Fruit fly (Drosophila melanogaster) whole organism, embryonic: ENCODE results near the gene RpL24.

ENCODE experiments used
- CG11723 ChIP-seq: fragments of 200-800 bp; sonication (Bioruptor generic); optimal IDR thresholded peaks from 2 replicates; lab custom pipeline; 2017; ENCODE audit warnings: missing biosample characterization, mild to moderate bottlenecking, missing genetic modification characterization
- CG12104 ChIP-seq: fragments of 200-800 bp; sonication (Bioruptor generic); optimal IDR thresholded peaks from 3 replicates; lab custom pipeline; 2016; ENCODE audit warnings: missing biosample characterization, missing genetic modification characterization
- CG12769 ChIP-seq: fragments of 200-800 bp; sonication (Bioruptor generic); optimal IDR thresholded peaks from 2 replicates; lab custom pipeline; 2019; ENCODE audit warnings: missing biosample characterization, mild to moderate bottlenecking, missing genetic modification characterization, moderate library complexity
- CG14860 ChIP-seq: fragments of 200-800 bp; sonication (Bioruptor generic); IDR thresholded peaks from 3 replicates; pipeline ENCODE4 v1.3.6; 2022; ENCODE audit warnings: missing biosample characterization, missing genetic modification characterization; ENCODE audit not compliant: partially characterized antibody
- CG15479 ChIP-seq: fragments of 200-800 bp; sonication (Bioruptor generic); optimal IDR thresholded peaks from 3 replicates; lab custom pipeline; 2019; ENCODE audit warnings: missing biosample characterization, mild to moderate bottlenecking, missing genetic modification characterization, moderate library complexity
- CG15514 ChIP-seq: fragments of 200-800 bp; sonication (Bioruptor generic); optimal IDR thresholded peaks from 3 replicates; lab custom pipeline; 2017; ENCODE audit warnings: missing biosample characterization, missing genetic modification characterization, mild to moderate bottlenecking, moderate library complexity, missing genetic modification reagents
- CG17612 ChIP-seq: fragments of 200-800 bp; sonication (Bioruptor generic); IDR thresholded peaks from 2 replicates; pipeline ENCODE4 v1.3.6; 2022; ENCODE audit warnings: missing biosample characterization, missing genetic modification characterization
- CG2678 ChIP-seq: fragments of 200-800 bp; sonication (Bioruptor generic); optimal IDR thresholded peaks from 3 replicates; lab custom pipeline; 2019; ENCODE audit warnings: missing biosample characterization, mild to moderate bottlenecking, missing genetic modification characterization, moderate library complexity
- CG30403 ChIP-seq: fragments of 200-800 bp; sonication (Bioruptor generic); optimal IDR thresholded peaks from 3 replicates; lab custom pipeline; 2016; ENCODE audit warnings: missing biosample characterization, missing genetic modification characterization
- CG3065 ChIP-seq: fragments of 200-800 bp; sonication (Bioruptor generic); optimal IDR thresholded peaks from 2 replicates; lab custom pipeline; 2016; ENCODE audit warnings: missing biosample characterization, missing genetic modification characterization
- CG3281 ChIP-seq: fragments of 200-800 bp; sonication (Bioruptor generic); optimal IDR thresholded peaks from 3 replicates; lab custom pipeline; 2017; ENCODE audit warnings: missing biosample characterization, mild to moderate bottlenecking, missing genetic modification characterization
- CG3847 ChIP-seq: fragments of 200-800 bp; sonication (Bioruptor generic); IDR thresholded peaks from 2 replicates; pipeline ENCODE4 v1.3.6; 2022; ENCODE audit warnings: missing biosample characterization, missing genetic modification characterization
- CG9876 ChIP-seq: fragments of 200-800 bp; sonication (Bioruptor generic); optimal IDR thresholded peaks from 2 replicates; lab custom pipeline; 2016; ENCODE audit warnings: missing biosample characterization, missing genetic modification characterization
- D19B ChIP-seq: fragments of 200-800 bp; sonication (Bioruptor generic); optimal IDR thresholded peaks from 2 replicates; lab custom pipeline; 2017; ENCODE audit warnings: missing biosample characterization, mild to moderate bottlenecking, missing genetic modification characterization
- Dbx ChIP-seq: fragments of 200-800 bp; sonication (Bioruptor generic); IDR thresholded peaks from 3 replicates; pipeline ENCODE4 v1.3.6; 2022; ENCODE audit warnings: missing biosample characterization, missing genetic modification characterization
- Deaf1 ChIP-seq: fragments of 200-800 bp; optimal IDR thresholded peaks from 3 replicates; lab custom pipeline; 2019; ENCODE audit warnings: missing biosample characterization, mild to moderate bottlenecking, missing genetic modification characterization, moderate library complexity
- Drgx ChIP-seq: fragments of 200-800 bp; sonication (Bioruptor generic); IDR thresholded peaks from 2 replicates; pipeline ENCODE4 v1.3.6; 2022; ENCODE audit warnings: missing biosample characterization, missing genetic modification characterization
- Gug ChIP-seq: fragments of 200-800 bp; sonication (Bioruptor generic); IDR thresholded peaks from 4 replicates; pipeline ENCODE4 v1.3.6; 2022; ENCODE audit warnings: missing biosample characterization, missing genetic modification characterization
- HLH3B ChIP-seq: fragments of 200-800 bp; sonication (Bioruptor generic); IDR thresholded peaks from 2 replicates; pipeline ENCODE4 v1.3.6; 2022; ENCODE audit warnings: missing biosample characterization, missing genetic modification characterization
- HLH54F ChIP-seq: fragments of 200-800 bp; sonication (Bioruptor generic); optimal IDR thresholded peaks from 3 replicates; lab custom pipeline; 2016; ENCODE audit warnings: missing biosample characterization, missing genetic modification characterization
- Hsf ChIP-seq: fragments of 200-800 bp; sonication (Bioruptor generic); optimal IDR thresholded peaks from 3 replicates; lab custom pipeline; 2016; ENCODE audit warnings: missing biosample characterization, missing genetic modification characterization
- NK7.1 ChIP-seq: fragments of 200-800 bp; sonication (Bioruptor generic); optimal IDR thresholded peaks from 3 replicates; lab custom pipeline; 2016; ENCODE audit warnings: missing biosample characterization, missing genetic modification characterization
- Xrp1 ChIP-seq: fragments of 200-800 bp; sonication (Bioruptor generic); IDR thresholded peaks from 2 replicates; pipeline ENCODE4 v1.3.6; 2022; ENCODE audit warnings: missing biosample characterization, missing genetic modification characterization
- al ChIP-seq: fragments of 200-800 bp; sonication (Bioruptor generic); IDR thresholded peaks from 2 replicates; pipeline ENCODE4 v1.3.6; 2022; ENCODE audit warnings: missing biosample characterization, missing genetic modification characterization
- aop ChIP-seq: fragments of 200-800 bp; sonication (Bioruptor generic); IDR thresholded peaks from 2 replicates; pipeline ENCODE4 v1.3.6; 2022; ENCODE audit warnings: missing biosample characterization, missing genetic modification characterization
- ci ChIP-seq: fragments of 200-800 bp; sonication (Bioruptor generic); IDR thresholded peaks from 3 replicates; pipeline ENCODE4 v1.3.6; 2022; ENCODE audit warnings: missing biosample characterization, missing genetic modification characterization
- dmrt11E ChIP-seq: fragments of 200-800 bp; sonication (Bioruptor generic); optimal IDR thresholded peaks from 3 replicates; lab custom pipeline; 2018; ENCODE audit warnings: missing biosample characterization, mild to moderate bottlenecking, missing genetic modification characterization, moderate library complexity
- dmrt99B ChIP-seq: fragments of 200-800 bp; sonication (Bioruptor generic); optimal IDR thresholded peaks from 2 replicates; lab custom pipeline; 2018; ENCODE audit warnings: missing biosample characterization, mild to moderate bottlenecking, missing genetic modification characterization, moderate library complexity
- fd96Cb ChIP-seq: fragments of 200-800 bp; sonication (Bioruptor generic); optimal IDR thresholded peaks from 2 replicates; lab custom pipeline; 2018; ENCODE audit warnings: missing biosample characterization, mild to moderate bottlenecking, missing genetic modification characterization, moderate library complexity
- gem ChIP-seq: fragments of 200-800 bp; sonication (Bioruptor generic); optimal IDR thresholded peaks from 2 replicates; lab custom pipeline; 2019; ENCODE audit warnings: missing biosample characterization, mild to moderate bottlenecking, missing genetic modification characterization, moderate library complexity
- gfzf ChIP-seq: fragments of 200-800 bp; sonication (Bioruptor generic); optimal IDR thresholded peaks from 2 replicates; lab custom pipeline; 2016; ENCODE audit warnings: missing biosample characterization, mild to moderate bottlenecking, missing genetic modification characterization, moderate library complexity
- gro ChIP-seq: fragments of 200-800 bp; sonication (Bioruptor generic); optimal IDR thresholded peaks from 2 replicates; lab custom pipeline; 2016; ENCODE audit warnings: missing biosample characterization, missing genetic modification characterization
- hkb ChIP-seq, 2 experiments: fragments of 200-800 bp in 1 of 2; fragments of >200 bp in 1 of 2; sonication (Bioruptor generic) in 1 of 2; IDR thresholded peaks in 1 of 2; optimal IDR thresholded peaks in 1 of 2; 2 replicates each; pipeline versions ENCODE4 v1.3.6 to Lab custom; 2017 to 2022; ENCODE audit warnings: missing biosample characterization in 1 of 2, missing genetic modification characterization in 1 of 2
- lbe ChIP-seq: fragments of 200-800 bp; sonication (Bioruptor generic); optimal IDR thresholded peaks from 2 replicates; lab custom pipeline; 2016; ENCODE audit warnings: missing biosample characterization, mild to moderate bottlenecking, missing genetic modification characterization
- lov ChIP-seq, 2 experiments: fragments of 200-800 bp in 1 of 2; fragments of >200 bp in 1 of 2; sonication (Bioruptor generic) in 1 of 2; IDR thresholded peaks in 1 of 2; optimal IDR thresholded peaks in 1 of 2; 2 replicates in 1 of 2; 3 replicates in 1 of 2; pipeline versions ENCODE4 v1.3.6 to Lab custom; 2017 to 2022; ENCODE audit warnings: missing biosample characterization in 1 of 2, missing genetic modification characterization in 1 of 2
- mirr ChIP-seq: fragments of 200-800 bp; sonication (Bioruptor generic); optimal IDR thresholded peaks from 3 replicates; lab custom pipeline; 2018; ENCODE audit warnings: missing biosample characterization, mild to moderate bottlenecking, missing genetic modification characterization
- nmo ChIP-seq: fragments of 200-800 bp; sonication (Bioruptor generic); optimal IDR thresholded peaks from 2 replicates; lab custom pipeline; 2018; ENCODE audit warnings: missing biosample characterization, mild to moderate bottlenecking, missing genetic modification characterization, moderate library complexity
- pho ChIP-seq: fragments of 200-800 bp; sonication (Bioruptor generic); optimal IDR thresholded peaks from 2 replicates; lab custom pipeline; 2016; ENCODE audit warnings: missing biosample characterization, missing genetic modification characterization
- rib ChIP-seq: fragments of 200-800 bp; sonication (Bioruptor generic); IDR thresholded peaks from 2 replicates; pipeline ENCODE4 v1.3.6; 2022; ENCODE audit warnings: missing biosample characterization, missing genetic modification characterization
- sens ChIP-seq: fragments of 200-800 bp; sonication (Bioruptor generic); peaks from one replicate; lab custom pipeline; 2016; ENCODE audit warnings: missing biosample characterization, missing genetic modification characterization
- sqz ChIP-seq: fragments of 200-800 bp; sonication (Bioruptor generic); optimal IDR thresholded peaks from 3 replicates; lab custom pipeline; 2018; ENCODE audit warnings: missing biosample characterization, mild to moderate bottlenecking, missing genetic modification characterization
- trem ChIP-seq: fragments of 200-800 bp; optimal IDR thresholded peaks from 3 replicates; lab custom pipeline; 2019; ENCODE audit warnings: missing biosample characterization, mild to moderate bottlenecking, missing genetic modification characterization, moderate library complexity
- zfh2 ChIP-seq: fragments of 200-800 bp; sonication (Bioruptor generic); optimal IDR thresholded peaks from 2 replicates; lab custom pipeline; 2016; ENCODE audit warnings: missing biosample characterization, missing genetic modification characterization

RpL24 gene

DNA sequence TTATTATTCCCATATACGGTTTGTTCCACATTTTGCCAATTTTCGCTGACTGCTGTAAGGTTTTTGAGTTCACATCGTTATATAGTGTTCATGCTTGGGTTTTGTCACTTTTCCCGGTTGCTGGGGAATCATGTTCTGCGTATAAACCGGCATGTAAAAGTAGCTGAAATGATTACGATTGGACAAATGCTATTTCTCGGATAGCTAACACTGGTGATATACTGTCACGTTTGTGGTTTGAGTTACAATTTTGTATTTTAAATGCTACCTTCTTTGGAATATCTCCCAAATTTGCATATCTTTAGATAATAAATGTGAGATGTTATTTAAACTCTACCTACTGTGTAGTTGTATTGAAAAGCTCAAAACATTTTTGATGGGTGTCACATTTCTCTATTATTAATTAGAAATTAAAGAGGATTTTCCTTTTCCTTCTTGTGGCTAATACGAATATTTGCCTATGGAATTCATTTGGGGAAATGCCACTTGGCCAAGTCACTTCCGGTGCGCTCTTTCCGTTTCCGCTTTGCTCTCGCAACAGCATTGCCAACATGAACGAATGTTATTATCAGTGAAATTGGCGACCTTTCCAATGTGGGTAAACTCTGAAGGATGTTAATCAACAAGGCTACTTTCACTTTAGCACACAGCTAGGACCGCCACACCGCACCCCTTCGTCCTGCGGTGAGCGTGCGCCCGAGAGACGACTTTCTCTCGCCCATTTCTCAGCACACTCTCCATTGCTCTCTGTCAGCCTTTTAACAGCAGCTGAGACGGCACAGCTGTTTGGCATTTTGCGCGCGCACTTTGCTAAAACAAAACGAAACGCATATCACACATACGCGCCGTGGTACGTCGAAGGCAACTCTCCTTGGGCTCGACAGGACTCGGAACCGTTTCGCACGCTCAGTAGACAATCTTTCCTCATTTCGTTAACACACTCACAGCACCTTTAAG is 19.9 kb upstream of the RpL24 start, which contains the start of the genes CG16956, CG42784 and CG43850 (continued):
- TF ChIP-seq sens (GFP tag; lab: Kevin White, UChicago), result peak; percentile 82
- no peak for TF ChIP-seq CG12769 (tag; lab: Kevin White, UChicago)
- no peak for TF ChIP-seq fd96Cb (tag; lab: Kevin White, UChicago)
- TF ChIP-seq sqz (GFP tag; lab: Kevin White, UChicago), result peak; percentile 26
- peak; percentile 42 for TF ChIP-seq CG11723 (GFP tag; lab: Kevin White, UChicago)
- TF ChIP-seq HLH3B (GFP tag; lab: Robert Waterston, UW), result no peak; the same call in 1 of the 2 replicates
- TF ChIP-seq NK7.1 (GFP tag; lab: Kevin White, UChicago), result no peak
- no peak for TF ChIP-seq Gug (GFP tag; lab: Robert Waterston, UW)
- no peak for TF ChIP-seq lov (optimal IDR thresholded peaks at IDR 0.05; lab: Kevin White, UChicago)
- peak; percentile 53; the same call in 1 of the 3 replicates for TF ChIP-seq lov (GFP tag; IDR thresholded peaks at IDR 0.05; lab: Robert Waterston, UW)
- peak; percentile 30 for TF ChIP-seq CG12104 (GFP tag; lab: Kevin White, UChicago)
- TF ChIP-seq gfzf (GFP tag; lab: Kevin White, UChicago), result no peak
- no peak for TF ChIP-seq Drgx
- TF ChIP-seq D19B (GFP tag; lab: Kevin White, UChicago), result peak; percentile 32
- TF ChIP-seq Dbx (GFP tag; lab: Robert Waterston, UW), result no peak
- TF ChIP-seq, all 482 proteins: peak for 156

DNA sequence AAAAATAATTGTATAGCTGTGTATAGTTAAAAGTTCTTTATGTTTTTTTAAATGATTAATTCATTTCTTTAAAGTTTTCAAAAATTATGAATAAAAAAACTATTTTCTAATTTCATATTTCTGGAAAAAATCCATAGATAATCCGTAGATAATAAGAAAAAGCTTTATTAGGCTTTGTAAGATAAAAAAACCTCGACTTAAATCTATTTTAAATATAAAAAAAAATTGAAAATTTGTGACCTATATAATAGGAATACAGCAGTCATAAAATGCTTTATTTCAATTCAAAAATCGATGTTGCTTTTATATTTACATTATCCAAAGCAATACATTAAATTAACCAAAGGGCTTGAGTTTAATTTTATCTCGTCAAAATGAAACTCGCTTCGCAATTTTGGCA is 17.3 kb upstream of the RpL24 start, which contains the start of gene Flad2:
Flad2 (plus strand) TSS at position 301 of the 400 bp plus-strand sequence.
- no peak for TF ChIP-seq CG3847 (GFP tag; lab: Robert Waterston, UW)
- TF ChIP-seq pho (GFP tag; lab: Kevin White, UChicago), result no peak
- TF ChIP-seq dmrt11E, result no peak
- no peak for TF ChIP-seq nmo (GFP tag; lab: Kevin White, UChicago)
- no peak for TF ChIP-seq lbe (GFP tag; lab: Kevin White, UChicago)
- no peak for TF ChIP-seq ci (GFP tag; lab: Robert Waterston, UW)
- TF ChIP-seq gro (GFP tag; lab: Kevin White, UChicago), result no peak
- TF ChIP-seq al, result no peak

DNA sequence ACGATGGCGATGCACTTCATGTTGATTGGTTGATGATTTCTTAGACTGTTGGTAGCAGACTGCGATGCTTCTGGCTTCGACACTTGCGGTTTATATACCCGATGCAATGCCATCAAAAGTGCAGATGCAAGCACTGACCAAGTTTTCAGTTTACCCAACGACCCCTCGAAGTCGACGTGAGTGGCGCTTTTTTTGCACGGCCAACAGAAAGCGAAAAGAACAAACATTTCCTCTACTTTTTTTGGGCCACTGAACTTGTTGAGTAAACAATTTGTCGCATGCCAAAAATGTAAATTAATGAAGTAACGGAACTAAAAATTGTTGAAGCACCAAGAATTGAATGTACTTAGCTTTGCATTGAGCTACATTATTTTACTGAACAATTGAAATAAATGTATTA is 16.6 kb upstream of the RpL24 start, which contains the start of gene Vm34Ca:
Vm34Ca (minus strand) TSS at position 66 of the 400 bp plus-strand sequence.
- TF ChIP-seq CG14860 (0 out of 3 replicates have a peak, but pooled peaks have one; percentile 12), Xrp1 (no peak)

DNA sequence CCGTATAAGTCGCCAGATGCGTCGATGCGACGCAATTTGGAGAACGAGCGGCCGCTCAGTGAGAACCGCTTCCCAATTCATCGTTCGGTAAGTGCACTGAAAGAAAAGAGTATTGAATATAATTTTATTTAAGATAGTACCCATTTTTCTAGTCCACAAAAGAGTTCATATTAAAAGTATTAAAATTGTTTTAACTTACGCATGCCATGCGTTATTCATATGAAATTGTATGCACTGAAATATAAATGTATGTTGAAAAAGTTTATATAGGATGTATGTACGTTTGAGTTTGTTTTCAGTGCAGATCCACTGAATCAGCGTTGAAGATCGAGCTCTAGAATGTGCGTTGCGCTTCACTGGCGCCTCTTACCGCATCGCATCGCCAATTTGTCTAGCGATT is 4.6 kb upstream of the RpL24 start:
- TF ChIP-seq rib (GFP tag; lab: Robert Waterston, UW) (no peak), gem (peak; percentile 43), trem (tag; lab: Kevin White, UChicago) (no peak), Deaf1 (tag; lab: Kevin White, UChicago) (peak; percentile 64), dmrt99B (peak; percentile 11), aop (GFP tag; lab: Robert Waterston, UW) (no peak), sens (GFP tag; lab: Kevin White, UChicago) (peak; percentile 86), CG9876 (GFP tag; lab: Kevin White, UChicago) (no peak), Hsf (GFP tag; lab: Kevin White, UChicago) (no peak), CG30403 (GFP tag; lab: Kevin White, UChicago) (peak; percentile 7), zfh2 (GFP tag; lab: Kevin White, UChicago) (no peak), CG17612 (GFP tag; lab: Robert Waterston, UW) (no peak), CG3281 (GFP tag; lab: Kevin White, UChicago) (peak; percentile 11), CG2678 (tag; lab: Kevin White, UChicago) (peak; percentile 22), CG3065 (no peak), CG15514 (GFP tag; lab: Kevin White, UChicago) (peak; percentile 3), HLH54F (GFP tag; lab: Kevin White, UChicago) (no peak), mirr (GFP tag; lab: Kevin White, UChicago) (no peak), hkb (optimal IDR thresholded peaks at IDR 0.05; lab: Kevin White, UChicago) (no peak), hkb (GFP tag; IDR thresholded peaks at IDR 0.05; lab: Robert Waterston, UW) (0 out of 2 replicates have a peak, but pooled peaks have one; percentile 11), CG15479 (GFP tag; lab: Kevin White, UChicago) (no peak)
